Worm (Caenorhabditis elegans): Measurements from ENCODE around the gene Y41D4B.6.

- TF ChIP-seq lin-13 (GFP tag; optimal IDR thresholded peaks at IDR 0.05) (no peak), jun-1 (tag; optimal IDR thresholded peaks at IDR 0.05) (no peak)
Measured at ce11 chrIV:1626342-1626855, 7.1 kb upstream of the Y41D4B.6 start, which contains the start of gene nhr-146.

Data from whole organism, L1 larva.